Fruit fly (Drosophila melanogaster): ENCODE data around the gene drd.

The drd gene

DNA sequence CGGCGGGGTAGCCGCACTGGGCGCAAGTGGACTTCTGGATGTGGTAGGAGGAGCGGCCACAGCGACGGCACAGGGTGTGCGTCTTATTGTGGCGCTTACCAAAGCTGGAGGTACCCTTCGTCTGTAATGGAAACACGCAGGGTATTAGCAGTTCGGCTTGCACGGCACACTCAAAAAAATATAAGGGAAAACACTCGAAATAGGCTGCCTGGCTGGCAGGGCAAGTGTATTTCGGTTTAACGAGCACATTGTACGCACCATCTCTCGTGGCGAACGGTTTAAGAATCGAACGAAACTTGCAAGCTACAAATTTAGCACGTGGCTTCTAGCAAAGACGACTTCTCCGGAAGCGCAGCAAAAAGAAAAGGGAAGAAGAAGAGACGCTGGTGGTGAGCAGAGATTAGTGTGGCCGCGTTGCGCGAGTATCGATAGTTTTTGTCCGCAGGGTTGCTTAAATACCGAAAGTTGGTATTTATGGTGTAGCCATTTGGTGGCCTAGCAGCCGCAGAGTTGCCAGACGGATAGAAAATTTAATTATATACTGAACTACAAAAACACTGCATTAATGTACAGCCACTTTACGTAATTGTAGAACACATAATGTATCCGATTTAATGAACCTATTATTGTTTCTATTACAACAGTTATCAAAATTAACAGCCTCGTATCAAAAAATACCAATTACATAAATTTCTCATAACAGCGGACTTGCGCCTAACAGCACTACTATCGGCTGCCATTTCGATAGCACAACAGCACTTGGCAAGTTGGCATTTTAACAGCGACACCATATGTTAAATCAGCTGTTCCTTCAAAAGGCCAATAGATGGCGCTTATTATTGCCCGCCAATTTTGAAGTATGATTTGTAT is 13.7 kb downstream of the drd start, which contains the start of gene RpL37-1 (continued):
- TF ChIP-seq CG31365 (tag; optimal IDR thresholded peaks at IDR 0.05) (peak; percentile 42), CG16815 (GFP tag; optimal IDR thresholded peaks at IDR 0.05) (peak; percentile 12), gsb-n (tag; optimal IDR thresholded peaks at IDR 0.05) (peak; percentile 31), slp2 (GFP tag; optimal IDR thresholded peaks at IDR 0.05) (peak; percentile 22), bsh (GFP tag; optimal IDR thresholded peaks at IDR 0.05) (peak in 1 of 2 experiments; percentile 37), CG11247 (GFP tag; IDR thresholded peaks at IDR 0.05) (peak; percentile 67), Mrtf (GFP tag; IDR thresholded peaks at IDR 0.05) (peak; percentile 40; the same call in 1 of the 3 replicates), CG6791 (GFP tag; IDR thresholded peaks at IDR 0.05; ENCODE audit: partially characterized antibody) (peak; percentile 66; the same call in 2 of the 3 replicates), CG11695 (GFP tag; IDR thresholded peaks at IDR 0.05) (no peak), CG13296 (GFP tag; optimal IDR thresholded peaks at IDR 0.05) (peak; percentile 67), CG17612 (GFP tag; IDR thresholded peaks at IDR 0.05) (no peak), CG9215 (GFP tag; IDR thresholded peaks at IDR 0.05) (no peak), Fer2 (tag; optimal IDR thresholded peaks at IDR 0.05) (peak; percentile 14), B-H1 (GFP tag; IDR thresholded peaks at IDR 0.05) (peak; percentile 15; the same call in 2 of the 3 replicates), CG1603 (tag; optimal IDR thresholded peaks at IDR 0.05) (peak; percentile 73), CG11456 (GFP tag; IDR thresholded peaks at IDR 0.05) (peak; percentile 83), Atf6 (GFP tag; IDR thresholded peaks at IDR 0.05) (peak; percentile 68), CG43689 (GFP tag; IDR thresholded peaks at IDR 0.05) (0 out of 2 replicates have a peak, but pooled peaks have one; percentile 33), CHES-1-like (GFP tag; optimal IDR thresholded peaks at IDR 0.05) (peak; percentile 68), org-1 (GFP tag; optimal IDR thresholded peaks at IDR 0.05) (peak; percentile 12), Scr (GFP tag; IDR thresholded peaks at IDR 0.05; ENCODE audit: partially characterized antibody) (peak; percentile 79), CG8089 (GFP tag; optimal IDR thresholded peaks at IDR 0.05) (peak; percentile 66), CG8765 (GFP tag; IDR thresholded peaks at IDR 0.05) (0 out of 2 replicates have a peak, but pooled peaks have one; percentile 27), CG6254 (GFP tag; optimal IDR thresholded peaks at IDR 0.05) (no peak), aop (GFP tag; IDR thresholded peaks at IDR 0.05) (0 out of 2 replicates have a peak, but pooled peaks have one; percentile 30), Antp (GFP tag; optimal IDR thresholded peaks at IDR 0.05) (peak; percentile 64), Hr39 (optimal IDR thresholded peaks at IDR 0.05) (no peak), CG10431 (GFP tag; optimal IDR thresholded peaks at IDR 0.05) (peak; percentile 78), trh (GFP tag; optimal IDR thresholded peaks at IDR 0.05) (peak; percentile 23), Dp (GFP tag; optimal IDR thresholded peaks at IDR 0.05) (peak; percentile 92), CG34376 (GFP tag; optimal IDR thresholded peaks at IDR 0.05) (peak; percentile 64), ab (GFP tag; optimal IDR thresholded peaks at IDR 0.05) (no peak), hbn (GFP tag; IDR thresholded peaks at IDR 0.05; ENCODE audit: partially characterized antibody) (peak; percentile 63; the same call in 1 of the 2 replicates), tup (GFP tag; optimal IDR thresholded peaks at IDR 0.05) (no peak), Sox102F (GFP tag; optimal IDR thresholded peaks at IDR 0.05) (peak; percentile 41), crp (GFP tag; optimal IDR thresholded peaks at IDR 0.05) (peak; percentile 58 to 94), Xrp1 (GFP tag; IDR thresholded peaks at IDR 0.05) (peak; percentile 16; the same call in 1 of the 2 replicates), ap (GFP tag; IDR thresholded peaks at IDR 0.05) (no peak), CG2120 (GFP tag; optimal IDR thresholded peaks at IDR 0.05) (peak; percentile 60), Max (GFP tag; optimal IDR thresholded peaks at IDR 0.05) (peak; percentile 80), sens-2 (GFP tag; IDR thresholded peaks at IDR 0.05) (0 out of 2 replicates have a peak, but pooled peaks have one; percentile 49), ttk (GFP tag; IDR thresholded peaks at IDR 0.05) (peak; percentile 51; the same call in 1 of the 2 replicates), CG6813 (GFP tag; optimal IDR thresholded peaks at IDR 0.05) (peak; percentile 67), lmd (GFP tag; IDR thresholded peaks at IDR 0.05) (peak; percentile 28; the same call in 1 of the 2 replicates), CG7357 (GFP tag; IDR thresholded peaks at IDR 0.05) (no peak), ems (GFP tag; optimal IDR thresholded peaks at IDR 0.05) (peak; percentile 58), insv (GFP tag; optimal IDR thresholded peaks at IDR 0.05) (peak in 1 of 2 experiments; percentile 41), Tbp (GFP tag; optimal IDR thresholded peaks at IDR 0.05) (no peak)
